Worm (Caenorhabditis elegans): ENCODE results near the gene pac-1.

- TF ChIP-seq flt-1 (GFP tag; IDR thresholded peaks at IDR 0.05) (no peak), klf-2 (GFP tag; conservative IDR thresholded peaks at IDR 0.05) (no peak), ztf-29 (GFP tag; IDR thresholded peaks at IDR 0.05) (no peak), cog-1 (tag; optimal IDR thresholded peaks at IDR 0.05) (no peak), med-1 (GFP tag; optimal IDR thresholded peaks at IDR 0.05; ENCODE audit: insufficient read depth) (no peak)
Measured at ce11 chrIII:8479322-8479864, 15.4 kb upstream of the pac-1 start.
